Worm (Caenorhabditis elegans) whole organism, L4 larva: ENCODE data around the gene AC3.12.
A peak's percentile ranks its signal among the peaks of the same experiment; 100 is the strongest.

Experiments
- F44E2.7 ChIP-seq: fragments of 200-800 bp; sonication (Bioruptor generic); IDR thresholded peaks from 2 replicates; pipeline ENCODE4 v2.1.2; 2022; ENCODE audit warnings: missing genetic modification characterization, missing compliant biosample characterization
- R02D3.7 ChIP-seq: fragments of 150-350 bp; sonication (generic microtip); optimal IDR thresholded peaks from 3 replicates; lab custom pipeline; 2014; ENCODE audit warnings: missing biosample characterization, missing genetic modification characterization
- T20F7.1 ChIP-seq: fragments of 200-800 bp; sonication (Bioruptor generic); optimal IDR thresholded peaks from 2 replicates; lab custom pipeline; 2018; ENCODE audit warnings: mild to moderate bottlenecking, missing genetic modification characterization, missing compliant biosample characterization
- ZK337.2 ChIP-seq: fragments of 200-800 bp; sonication (Bioruptor generic); IDR thresholded peaks from 2 replicates; pipeline ENCODE4 v1.3.6; 2022; ENCODE audit warnings: missing genetic modification reagents, missing genetic modification characterization, missing compliant biosample characterization
- aha-1 ChIP-seq: fragments of 150-350 bp; peaks from one replicate; lab custom pipeline; 2014; ENCODE audit warnings: missing biosample characterization, missing genetic modification characterization
- ceh-20 ChIP-seq: fragments of 200-800 bp; sonication (Bioruptor generic); IDR thresholded peaks from 2 replicates; pipeline ENCODE4 v1.3.6; 2022; ENCODE audit warnings: missing genetic modification reagents, missing genetic modification characterization, missing compliant biosample characterization
- ceh-28 ChIP-seq: fragments of 150-350 bp; optimal IDR thresholded peaks from 2 replicates; lab custom pipeline; 2014; ENCODE audit warnings: missing biosample characterization, missing genetic modification reagents, missing genetic modification characterization
- ceh-62 ChIP-seq: sonication (generic microtip); optimal IDR thresholded peaks from 2 replicates; lab custom pipeline; 2017; ENCODE audit warnings: missing biosample characterization, missing genetic modification characterization
- ceh-82 ChIP-seq: sonication (generic microtip); optimal IDR thresholded peaks from 2 replicates; lab custom pipeline; 2017; ENCODE audit warnings: missing biosample characterization, missing genetic modification characterization
- cey-2 ChIP-seq: sonication (generic microtip); optimal IDR thresholded peaks from 3 replicates; lab custom pipeline; 2017; ENCODE audit warnings: missing genetic modification characterization, mild to moderate bottlenecking, missing compliant biosample characterization, antibody characterized with exemption, borderline replicate concordance; ENCODE audit not compliant: insufficient read depth
- daf-12 ChIP-seq: fragments of 150-350 bp; optimal IDR thresholded peaks from 2 replicates; lab custom pipeline; 2014; ENCODE audit warnings: missing biosample characterization, missing genetic modification reagents, missing genetic modification characterization
- daf-16 ChIP-seq, 3 experiments: sonication (generic microtip); optimal IDR thresholded peaks; 2 replicates each; lab custom pipeline; 2016 to 2017; ENCODE audit warnings: missing genetic modification characterization in 3 of 3, missing genetic modification reagents in 3 of 3, mild to moderate bottlenecking in 2 of 3, missing compliant biosample characterization in 2 of 3, missing biosample characterization in 1 of 3, moderate library complexity in 1 of 3
- dmd-6 ChIP-seq: fragments of 200-800 bp; sonication (Bioruptor generic); IDR thresholded peaks from 2 replicates; pipeline ENCODE4 v1.3.6; 2022; ENCODE audit warnings: missing genetic modification reagents, missing genetic modification characterization, missing compliant biosample characterization
- dve-1 ChIP-seq: sonication (generic microtip); optimal IDR thresholded peaks from 2 replicates; lab custom pipeline; 2017; ENCODE audit warnings: antibody characterized with exemption, mild to moderate bottlenecking, missing genetic modification characterization, missing compliant biosample characterization; ENCODE audit not compliant: insufficient read depth
- egl-43 ChIP-seq: fragments of 200-800 bp; sonication (Bioruptor generic); IDR thresholded peaks from 2 replicates; pipeline ENCODE4 v1.3.6; 2022; ENCODE audit warnings: missing genetic modification reagents, missing genetic modification characterization, missing compliant biosample characterization
- hlh-11 ChIP-seq: fragments of 200-800 bp; sonication (Bioruptor generic); optimal IDR thresholded peaks from 2 replicates; lab custom pipeline; 2018; ENCODE audit warnings: mild to moderate bottlenecking, missing genetic modification characterization, missing compliant biosample characterization
- lin-15B ChIP-seq: fragments of 150-350 bp; sonication (generic microtip); optimal IDR thresholded peaks from 3 replicates; lab custom pipeline; 2014; ENCODE audit warnings: missing biosample characterization, missing genetic modification characterization
- lsy-2 ChIP-seq, 2 experiments: fragments of 150-350 bp in 1 of 2; sonication (generic microtip) in 1 of 2; optimal IDR thresholded peaks; 2 replicates each; lab custom pipeline; 2014 to 2017; ENCODE audit warnings: missing biosample characterization in 2 of 2, missing genetic modification characterization in 2 of 2
- madf-5 ChIP-seq, 2 experiments: fragments of 200-800 bp; sonication (Bioruptor generic); IDR thresholded peaks; 2 replicates each; pipeline ENCODE4 v1.3.6; 2022; ENCODE audit warnings: missing compliant biosample characterization in 2 of 2, missing genetic modification characterization in 2 of 2
- mes-2 ChIP-seq: sonication (generic microtip); optimal IDR thresholded peaks from 2 replicates; lab custom pipeline; 2016; ENCODE audit warnings: missing genotype, mild to moderate bottlenecking, missing genetic modification characterization, missing compliant biosample characterization; ENCODE audit not compliant: poor library complexity, severe bottlenecking
- mxl-2 ChIP-seq: fragments of 200-800 bp; sonication (Bioruptor generic); conservative IDR thresholded peaks from 2 replicates; pipeline ENCODE4 v1.3.6; 2022; ENCODE audit warnings: missing genetic modification reagents, missing genetic modification characterization, missing compliant biosample characterization
- nhr-102 ChIP-seq: sonication (generic microtip); optimal IDR thresholded peaks from 2 replicates; lab custom pipeline; 2016; ENCODE audit warnings: mild to moderate bottlenecking, missing genetic modification characterization, moderate library complexity, missing compliant biosample characterization
- nhr-237 ChIP-seq: sonication (generic microtip); optimal IDR thresholded peaks from 2 replicates; lab custom pipeline; 2017; ENCODE audit warnings: missing biosample characterization, missing genetic modification characterization
- nhr-28 ChIP-seq: fragments of 150-350 bp; optimal IDR thresholded peaks from 2 replicates; lab custom pipeline; 2014; ENCODE audit warnings: missing biosample characterization, missing genetic modification characterization
- nhr-42 ChIP-seq: fragments of 200-800 bp; sonication (Bioruptor generic); IDR thresholded peaks from 2 replicates; pipeline ENCODE4 v1.3.6; 2022; ENCODE audit warnings: missing genetic modification characterization, missing compliant biosample characterization
- nhr-48 ChIP-seq: sonication (generic microtip); optimal IDR thresholded peaks from 2 replicates; lab custom pipeline; 2016; ENCODE audit warnings: mild to moderate bottlenecking, missing genetic modification characterization, missing compliant biosample characterization
- pha-4 ChIP-seq, 2 experiments: fragments of 150-350 bp in 1 of 2; fragments of 200-800 bp in 1 of 2; sonication (Bioruptor generic) in 1 of 2; IDR thresholded peaks in 1 of 2; optimal IDR thresholded peaks in 1 of 2; 2 replicates each; pipeline versions ENCODE4 v1.3.6 to Lab custom; 2014 to 2022; ENCODE audit warnings: missing genetic modification characterization in 2 of 2, missing genetic modification reagents in 2 of 2, missing biosample characterization in 1 of 2, missing compliant biosample characterization in 1 of 2
- php-3 ChIP-seq: fragments of 200-800 bp; sonication (Bioruptor generic); IDR thresholded peaks from 2 replicates; pipeline ENCODE4 v1.3.6; 2022; ENCODE audit warnings: missing genetic modification reagents, missing genetic modification characterization, missing compliant biosample characterization
- pqm-1 ChIP-seq: sonication (generic microtip); optimal IDR thresholded peaks from 2 replicates; lab custom pipeline; 2017; ENCODE audit warnings: missing biosample characterization, missing genetic modification characterization
- tra-1 ChIP-seq: fragments of 200-800 bp; sonication (Bioruptor generic); IDR thresholded peaks from 2 replicates; pipeline ENCODE4 v1.3.6; 2022; ENCODE audit warnings: missing genetic modification reagents, missing genetic modification characterization, missing compliant biosample characterization
- unc-39 ChIP-seq: sonication (generic microtip); optimal IDR thresholded peaks from 2 replicates; lab custom pipeline; 2017; ENCODE audit warnings: missing biosample characterization, missing genetic modification characterization
- zip-2 ChIP-seq: fragments of 150-350 bp; optimal IDR thresholded peaks from 2 replicates; lab custom pipeline; 2014; ENCODE audit warnings: missing biosample characterization, missing genetic modification characterization
- ztf-11 ChIP-seq: fragments of 150-350 bp; optimal IDR thresholded peaks from 2 replicates; lab custom pipeline; 2014; ENCODE audit warnings: missing biosample characterization, missing genetic modification characterization

AC3.12 gene

DNA sequence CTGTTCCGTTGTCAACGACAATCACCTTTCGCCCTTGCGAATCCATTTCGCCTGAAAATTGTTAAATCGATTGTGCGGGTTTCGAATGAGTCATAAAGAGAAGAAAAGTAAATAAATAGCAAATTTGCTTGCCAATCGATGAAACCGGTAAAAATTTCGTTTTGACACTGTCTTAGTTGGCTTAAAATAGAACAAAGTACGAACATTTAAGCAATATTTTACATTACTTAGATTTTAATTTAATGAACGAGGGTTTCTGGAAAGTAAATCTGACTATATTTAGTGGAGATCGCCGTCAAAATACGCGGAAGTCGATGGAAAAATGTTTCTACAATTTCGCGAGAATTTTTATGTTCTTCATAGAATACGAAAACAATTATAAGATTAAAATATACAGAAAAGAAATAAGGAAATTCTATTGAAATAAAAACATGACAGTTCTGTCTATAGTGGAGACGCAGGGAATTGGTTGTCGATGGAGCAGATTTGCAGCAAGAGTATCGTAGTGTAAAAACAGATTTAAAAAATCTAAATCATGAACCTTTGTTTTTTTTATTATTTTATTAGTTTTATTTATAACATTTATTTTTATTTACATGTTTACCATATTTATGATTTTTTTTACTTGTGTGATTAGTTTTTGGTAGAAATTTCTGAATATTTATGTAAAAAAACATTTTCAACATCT, 40.7 kb downstream of the AC3.12 start, which contains the start of gene arx-2 (continued):
- peak; percentile 64 for TF ChIP-seq nhr-28 (tag; lab: Kevin White, UChicago)
- TF ChIP-seq lsy-2 (tag; optimal IDR thresholded peaks at IDR 0.05; lab: Kevin White, UChicago) = peak in 1 of 2 experiments; percentile 61
- no peak for TF ChIP-seq ZK337.2
- TF ChIP-seq daf-16 (GFP tag; optimal IDR thresholded peaks at IDR 0.05; lab: Kevin White, UChicago) = no peak
- no peak for TF ChIP-seq daf-16 (tag; optimal IDR thresholded peaks at IDR 0.05; lab: Kevin White, UChicago)
- TF ChIP-seq madf-5 (GFP tag; IDR thresholded peaks at IDR 0.05; lab: Robert Waterston, UW) = no peak
- TF ChIP-seq R02D3.7 (tag; lab: Kevin White, UChicago) = no peak
- TF ChIP-seq F44E2.7 = no peak
- no peak for TF ChIP-seq pha-4 (GFP tag; IDR thresholded peaks at IDR 0.05; lab: Robert Waterston, UW)
- TF ChIP-seq pha-4 (tag; optimal IDR thresholded peaks at IDR 0.05; lab: Kevin White, UChicago) = no peak
- no peak for TF ChIP-seq cey-2 (tag; lab: Kevin White, UChicago)
- no peak for TF ChIP-seq unc-39
- TF ChIP-seq ceh-28 = no peak
- TF ChIP-seq egl-43 = no peak
- no peak for TF ChIP-seq nhr-102
- TF ChIP-seq ztf-11 = no peak
- no peak for TF ChIP-seq nhr-42
- TF ChIP-seq mes-2 (tag; lab: Kevin White, UChicago) = peak; percentile 62
- TF ChIP-seq daf-12 (tag; lab: Kevin White, UChicago) = no peak
- TF ChIP-seq mxl-2 = no peak

- TF ChIP-seq dmd-6 (GFP tag; lab: Robert Waterston, UW) (peak; percentile 98), ceh-82 (tag; lab: Kevin White, UChicago) (no peak), ceh-62 (tag; lab: Kevin White, UChicago) (no peak), dve-1 (tag; lab: Kevin White, UChicago) (peak; percentile 43), nhr-237 (tag; lab: Kevin White, UChicago) (no peak), ZK337.2 (no peak), T20F7.1 (no peak), nhr-48 (peak; percentile 74), lin-15B (tag; lab: Kevin White, UChicago) (no peak), php-3 (GFP tag; lab: Robert Waterston, UW) (no peak), pqm-1 (tag; lab: Kevin White, UChicago) (peak; percentile 20), tra-1 (GFP tag; lab: Robert Waterston, UW) (peak; percentile 58; the same call in 1 of the 2 replicates), nhr-28 (tag; lab: Kevin White, UChicago) (peak; percentile 47), ceh-28 (no peak), hlh-11 (tag; lab: Kevin White, UChicago) (peak; percentile 63), ceh-20 (GFP tag; lab: Robert Waterston, UW) (0 out of 2 replicates have a peak, but pooled peaks have one; percentile 21), zip-2 (no peak), daf-16 (GFP tag; optimal IDR thresholded peaks at IDR 0.05; lab: Kevin White, UChicago) (no peak), daf-16 (tag; optimal IDR thresholded peaks at IDR 0.05; lab: Kevin White, UChicago) (no peak)
Observed at ce11 chrV:10333843-10334242, 45.4 kb downstream of the AC3.12 start.

- TF ChIP-seq aha-1 = peak; percentile 19
- no peak for TF ChIP-seq nhr-42
Observed at ce11 chrV:10332012-10332411, 47.2 kb downstream of the AC3.12 start, which contains the start of gene crm-1. TSS of gene crm-1 (minus strand) at chrV:10332112.
